Fruit fly (Drosophila melanogaster): ENCODE measurements around the gene Alms1b.
A peak's percentile ranks its signal among the peaks of the same experiment; 100 is the strongest.

Gene Alms1b

DNA sequence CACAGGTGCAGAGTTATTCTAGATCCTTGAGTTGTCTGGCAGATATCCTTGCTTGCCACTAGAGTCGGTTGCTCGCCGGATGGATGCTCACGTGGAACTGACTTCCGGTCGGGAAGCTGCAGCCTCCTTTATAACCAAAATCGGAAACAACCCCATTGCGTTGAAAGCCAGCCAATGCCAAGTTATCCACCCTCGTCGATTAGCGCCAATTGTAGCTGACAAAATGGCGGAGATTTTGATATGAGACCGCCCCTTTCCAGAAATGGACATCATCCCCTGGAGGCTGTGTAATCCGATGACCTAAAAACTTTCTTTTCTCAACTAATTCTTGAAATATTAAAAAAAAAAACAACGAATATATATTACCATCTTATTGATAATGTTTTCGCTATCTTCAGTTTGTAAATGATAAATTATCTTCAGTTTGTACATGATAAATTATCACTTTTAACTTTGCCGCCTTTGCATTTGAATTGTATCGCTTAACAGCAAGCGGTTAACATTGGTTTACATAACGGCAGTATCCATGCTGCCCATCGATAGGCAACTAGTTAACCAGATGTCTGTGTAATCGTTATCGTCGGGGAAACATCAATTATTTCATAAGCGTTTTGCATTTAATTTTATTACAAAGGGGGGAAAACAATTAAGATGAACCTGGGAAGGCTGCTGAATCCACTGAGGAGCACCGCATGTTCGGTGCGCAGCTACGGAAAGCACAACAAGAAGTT lies 16.7 kb upstream of the Alms1b start, which contains the start of the genes HLH4C and mRpL30 (continued):
- TF ChIP-seq CG13424 (tag; optimal IDR thresholded peaks at IDR 0.05) (no peak), CG16779 (GFP tag; IDR thresholded peaks at IDR 0.05) (no peak), CG17568 (GFP tag; optimal IDR thresholded peaks at IDR 0.05) (no peak), H2.0 (GFP tag; IDR thresholded peaks at IDR 0.05) (no peak), CG14441 (GFP tag; IDR thresholded peaks at IDR 0.05) (no peak), CG18599 (GFP tag; optimal IDR thresholded peaks at IDR 0.05) (no peak), ATbp (GFP tag; optimal IDR thresholded peaks at IDR 0.05) (no peak), CG12744 (GFP tag; optimal IDR thresholded peaks at IDR 0.05) (no peak), Adf1 (GFP tag; IDR thresholded peaks at IDR 0.05) (no peak), CG8478 (optimal IDR thresholded peaks at IDR 0.05) (no peak), CG16813 (GFP tag; IDR thresholded peaks at IDR 0.05; ENCODE audit: partially characterized antibody) (peak; percentile 81), pzg (GFP tag; optimal IDR thresholded peaks at IDR 0.05) (peak; percentile 45), CG6791 (GFP tag; IDR thresholded peaks at IDR 0.05; ENCODE audit: partially characterized antibody) (peak; percentile 97), HLH3B (GFP tag; IDR thresholded peaks at IDR 0.05) (no peak), cg (GFP tag; optimal IDR thresholded peaks at IDR 0.05) (no peak), sna (GFP tag; IDR thresholded peaks at IDR 0.05; ENCODE audit: partially characterized antibody) (peak; percentile 81), Dll (GFP tag; IDR thresholded peaks at IDR 0.05; ENCODE audit: partially characterized antibody) (peak; percentile 74; the same call in 2 of the 4 replicates), abd-A (tag; optimal IDR thresholded peaks at IDR 0.05) (no peak), kay (GFP tag; optimal IDR thresholded peaks at IDR 0.05) (no peak), CG15073 (GFP tag; optimal IDR thresholded peaks at IDR 0.05) (no peak), HHEX (GFP tag; optimal IDR thresholded peaks at IDR 0.05) (no peak), grau (tag; optimal IDR thresholded peaks at IDR 0.05) (no peak), amos (GFP tag; IDR thresholded peaks at IDR 0.05; ENCODE audit: partially characterized antibody) (peak; percentile 81; the same call in 1 of the 2 replicates), Atf-2 (GFP tag; optimal IDR thresholded peaks at IDR 0.05) (no peak), CG4707 (GFP tag; optimal IDR thresholded peaks at IDR 0.05) (no peak), E2f2 (GFP tag; IDR thresholded peaks at IDR 0.05) (peak; percentile 78), CG10274 (GFP tag; optimal IDR thresholded peaks at IDR 0.05) (no peak), Nf-YC (tag; optimal IDR thresholded peaks at IDR 0.05) (peak; percentile 94), gfzf (GFP tag; optimal IDR thresholded peaks at IDR 0.05) (no peak), CG3847 (GFP tag; IDR thresholded peaks at IDR 0.05) (no peak), klu (GFP tag; IDR thresholded peaks at IDR 0.05) (no peak), ash1 (GFP tag; optimal IDR thresholded peaks at IDR 0.05) (no peak), bsh (GFP tag; optimal IDR thresholded peaks at IDR 0.05) (no peak), stc (GFP tag; IDR thresholded peaks at IDR 0.05) (no peak), stwl (tag; optimal IDR thresholded peaks at IDR 0.05) (peak; percentile 63), CG34224 (GFP tag; IDR thresholded peaks at IDR 0.05; ENCODE audit: partially characterized antibody) (peak; percentile 90), MBD-R2 (GFP tag; IDR thresholded peaks at IDR 0.05) (peak; percentile 29; the same call in 1 of the 2 replicates), nmo (GFP tag; optimal IDR thresholded peaks at IDR 0.05) (no peak), CG32767 (GFP tag; IDR thresholded peaks at IDR 0.05) (no peak), wor (GFP tag; IDR thresholded peaks at IDR 0.05) (no peak), CG2199 (GFP tag; IDR thresholded peaks at IDR 0.05) (no peak), CG6683 (GFP tag; optimal IDR thresholded peaks at IDR 0.05) (no peak), Dref (GFP tag; IDR thresholded peaks at IDR 0.05) (peak; percentile 68), Lim3 (GFP tag; IDR thresholded peaks at IDR 0.05) (no peak), seq (GFP tag; IDR thresholded peaks at IDR 0.05) (peak; percentile 61; the same call in 1 of the 2 replicates), Rfx (GFP tag; IDR thresholded peaks at IDR 0.05) (no peak), vnd (GFP tag; IDR thresholded peaks at IDR 0.05; ENCODE audit: partially characterized antibody) (peak; percentile 87), Sox100B (GFP tag; optimal IDR thresholded peaks at IDR 0.05) (no peak), CG15601 (tag; optimal IDR thresholded peaks at IDR 0.05) (no peak)
